Fruit fly (Drosophila melanogaster) whole organism, embryonic: Measurements from ENCODE around the gene Ste12DOR.

Source experiments
- CG2120 ChIP-seq: fragments of 200-800 bp; sonication (Bioruptor generic); optimal IDR thresholded peaks from 3 replicates; lab custom pipeline; 2016; ENCODE audit warnings: missing biosample characterization, missing genetic modification characterization
- CG3726 ChIP-seq: fragments of 200-800 bp; sonication (Bioruptor generic); IDR thresholded peaks from 3 replicates; pipeline ENCODE4, ENCODE4 v1.3.6; 2022; ENCODE audit warnings: missing biosample characterization, missing genetic modification characterization
- CG3847 ChIP-seq: fragments of 200-800 bp; sonication (Bioruptor generic); IDR thresholded peaks from 2 replicates; pipeline ENCODE4 v1.3.6; 2022; ENCODE audit warnings: missing biosample characterization, missing genetic modification characterization
- CG9437 ChIP-seq: fragments of 200-800 bp; sonication (Bioruptor generic); optimal IDR thresholded peaks from 2 replicates; lab custom pipeline; 2018; ENCODE audit warnings: missing biosample characterization, mild to moderate bottlenecking, missing genetic modification characterization
- CG9817 ChIP-seq: fragments of 200-800 bp; sonication (Bioruptor generic); optimal IDR thresholded peaks from 2 replicates; lab custom pipeline; 2018; ENCODE audit warnings: missing biosample characterization, mild to moderate bottlenecking, missing genetic modification characterization, moderate library complexity
- Hmx ChIP-seq: fragments of 200-800 bp; sonication (Bioruptor generic); optimal IDR thresholded peaks from 2 replicates; lab custom pipeline; 2016; ENCODE audit warnings: missing biosample characterization, missing genetic modification characterization
- ap ChIP-seq: fragments of 200-800 bp; sonication (Bioruptor generic); IDR thresholded peaks from 2 replicates; pipeline ENCODE4 v1.3.6; 2022; ENCODE audit warnings: missing biosample characterization, missing genetic modification characterization
- bcd ChIP-seq: fragments of 200-800 bp; sonication (Bioruptor generic); optimal IDR thresholded peaks from 2 replicates; lab custom pipeline; 2017; ENCODE audit warnings: missing biosample characterization, mild to moderate bottlenecking, missing genetic modification characterization
- esg ChIP-seq: fragments of 200-800 bp; sonication (Bioruptor generic); conservative IDR thresholded peaks from 2 replicates; pipeline ENCODE4 v1.3.6; 2022; ENCODE audit warnings: missing biosample characterization, missing genetic modification characterization
- fru ChIP-seq: fragments of >200 bp; optimal IDR thresholded peaks from 2 replicates; lab custom pipeline; 2017
- stwl ChIP-seq: fragments of 200-800 bp; sonication (Bioruptor generic); optimal IDR thresholded peaks from 3 replicates; lab custom pipeline; 2018; ENCODE audit warnings: missing biosample characterization, mild to moderate bottlenecking, missing genetic modification characterization, moderate library complexity

- TF ChIP-seq ap (no peak), fru (lab: Kevin White, UChicago) (no peak), bcd (GFP tag; lab: Kevin White, UChicago) (no peak), CG9817 (tag; lab: Kevin White, UChicago) (no peak), CG2120 (GFP tag; lab: Kevin White, UChicago) (no peak), CG9437 (GFP tag; lab: Kevin White, UChicago) (no peak), esg (no peak), Hmx (GFP tag; lab: Kevin White, UChicago) (no peak), CG3726 (GFP tag; lab: Robert Waterston, UW) (no peak), stwl (tag; lab: Kevin White, UChicago) (no peak), CG3847 (GFP tag; lab: Robert Waterston, UW) (no peak)
Measured at dm6 chrX:14019048-14019447, 19.0 kb downstream of the Ste12DOR start.
